Worm (Caenorhabditis elegans) whole organism, early embryonic: ENCODE results near the gene lat-2.

Source experiments
- B0310.2 ChIP-seq: sonication (generic microtip); optimal IDR thresholded peaks from 2 replicates; lab custom pipeline; 2016; ENCODE audit warnings: mild to moderate bottlenecking, missing genetic modification characterization, missing compliant biosample characterization
- F13C5.2 ChIP-seq: sonication (generic microtip); optimal IDR thresholded peaks from 2 replicates; lab custom pipeline; 2017; ENCODE audit warnings: mild to moderate bottlenecking, missing genetic modification characterization, inconsistent platforms, missing compliant biosample characterization
- aly-1 ChIP-seq: sonication (generic microtip); optimal IDR thresholded peaks from 2 replicates; lab custom pipeline; 2016; ENCODE audit warnings: missing genetic modification characterization, missing compliant biosample characterization
- ama-1 ChIP-seq: fragments of 150-350 bp; optimal IDR thresholded peaks from 2 replicates; lab custom pipeline; 2014
- ceh-13 ChIP-seq: fragments of 200-800 bp; sonication (Bioruptor generic); optimal IDR thresholded peaks from 2 replicates; lab custom pipeline; 2018; ENCODE audit warnings: mild to moderate bottlenecking, missing genetic modification characterization, missing compliant biosample characterization
- ceh-36 ChIP-seq: sonication (generic microtip); optimal IDR thresholded peaks from 2 replicates; lab custom pipeline; 2016; ENCODE audit warnings: missing genetic modification characterization, inconsistent platforms, missing compliant biosample characterization
- ets-7 ChIP-seq: sonication (generic microtip); optimal IDR thresholded peaks from 2 replicates; lab custom pipeline; 2016; ENCODE audit warnings: missing genotype, missing genetic modification characterization, missing compliant biosample characterization
- flt-1 ChIP-seq: fragments of 200-800 bp; sonication (Bioruptor generic); IDR thresholded peaks from 2 replicates; pipeline ENCODE4 v1.3.6; 2022; ENCODE audit warnings: missing genetic modification characterization, missing compliant biosample characterization
- hmbx-1 ChIP-seq: sonication (generic microtip); optimal IDR thresholded peaks from 2 replicates; lab custom pipeline; 2016; ENCODE audit warnings: mild to moderate bottlenecking, missing genetic modification characterization, missing compliant biosample characterization
- hmg-4 ChIP-seq: fragments of 200-800 bp; sonication (Bioruptor generic); optimal IDR thresholded peaks from 2 replicates; lab custom pipeline; 2018; ENCODE audit warnings: mild to moderate bottlenecking, missing genetic modification characterization, missing compliant biosample characterization
- hnd-1 ChIP-seq: sonication (generic microtip); optimal IDR thresholded peaks from 2 replicates; lab custom pipeline; 2016; ENCODE audit warnings: missing genetic modification characterization, missing compliant biosample characterization
- pes-1 ChIP-seq: fragments of 200-800 bp; sonication (Bioruptor generic); IDR thresholded peaks from 2 replicates; pipeline ENCODE4 v1.3.6; 2022; ENCODE audit warnings: missing genetic modification reagents, missing genetic modification characterization, missing compliant biosample characterization
- scrt-1 ChIP-seq: fragments of 200-800 bp; sonication (Bioruptor generic); IDR thresholded peaks from 2 replicates; pipeline ENCODE4 v1.3.6; 2022; ENCODE audit warnings: missing genetic modification characterization, missing compliant biosample characterization
- sea-1 ChIP-seq: fragments of 200-800 bp; sonication (Bioruptor generic); conservative IDR thresholded peaks from 2 replicates; pipeline ENCODE4 v1.3.6; 2022; ENCODE audit warnings: missing genetic modification characterization, missing compliant biosample characterization
- tbx-11 ChIP-seq: fragments of 200-800 bp; sonication (Bioruptor generic); IDR thresholded peaks from 2 replicates; pipeline ENCODE4 v1.3.6; 2022; ENCODE audit warnings: missing genetic modification characterization, missing compliant biosample characterization
- tbx-37 ChIP-seq: fragments of 200-800 bp; sonication (Bioruptor generic); conservative IDR thresholded peaks from 2 replicates; pipeline ENCODE4 v1.3.6; 2022; ENCODE audit warnings: missing genetic modification reagents, missing genetic modification characterization, missing compliant biosample characterization
- tra-4 ChIP-seq: sonication (generic microtip); optimal IDR thresholded peaks from 2 replicates; lab custom pipeline; 2017; ENCODE audit warnings: missing genetic modification characterization, missing compliant biosample characterization

The lat-2 gene

DNA sequence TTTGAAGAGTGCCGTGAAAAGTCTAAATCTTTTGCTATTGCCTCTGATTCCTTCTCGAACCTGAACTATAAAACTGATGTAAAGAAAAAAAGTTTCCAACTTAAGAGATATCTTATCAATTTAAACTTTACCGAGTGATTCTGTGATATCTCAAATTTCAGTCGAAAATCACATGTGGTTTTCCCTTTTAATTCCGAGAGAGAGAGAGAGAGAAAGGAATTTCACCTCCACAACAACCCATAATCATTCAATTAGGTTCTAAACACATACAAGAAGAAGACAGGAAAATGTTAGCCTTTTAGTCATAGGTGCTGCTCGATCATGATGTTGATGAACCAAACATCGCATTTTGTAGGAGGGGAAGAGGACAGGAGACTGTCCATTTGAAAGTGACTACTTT lies 32.2 kb downstream of the lat-2 start:
- no peak for TF ChIP-seq sea-1 (GFP tag; lab: Robert Waterston, UW)
- no peak for TF ChIP-seq ets-7
- no peak for TF ChIP-seq ama-1 (lab: Kevin White, UChicago)
- TF ChIP-seq F13C5.2 (tag; lab: Kevin White, UChicago), result no peak
- no peak for TF ChIP-seq pes-1 (GFP tag; lab: Robert Waterston, UW)
- no peak for TF ChIP-seq hnd-1 (tag; lab: Kevin White, UChicago)
- TF ChIP-seq ceh-13 (GFP tag; lab: Kevin White, UChicago), result no peak
- no peak for TF ChIP-seq hmg-4 (GFP tag; lab: Kevin White, UChicago)
- TF ChIP-seq B0310.2 (tag; lab: Kevin White, UChicago), result no peak
- no peak for TF ChIP-seq tbx-11 (GFP tag; lab: Robert Waterston, UW)

DNA sequence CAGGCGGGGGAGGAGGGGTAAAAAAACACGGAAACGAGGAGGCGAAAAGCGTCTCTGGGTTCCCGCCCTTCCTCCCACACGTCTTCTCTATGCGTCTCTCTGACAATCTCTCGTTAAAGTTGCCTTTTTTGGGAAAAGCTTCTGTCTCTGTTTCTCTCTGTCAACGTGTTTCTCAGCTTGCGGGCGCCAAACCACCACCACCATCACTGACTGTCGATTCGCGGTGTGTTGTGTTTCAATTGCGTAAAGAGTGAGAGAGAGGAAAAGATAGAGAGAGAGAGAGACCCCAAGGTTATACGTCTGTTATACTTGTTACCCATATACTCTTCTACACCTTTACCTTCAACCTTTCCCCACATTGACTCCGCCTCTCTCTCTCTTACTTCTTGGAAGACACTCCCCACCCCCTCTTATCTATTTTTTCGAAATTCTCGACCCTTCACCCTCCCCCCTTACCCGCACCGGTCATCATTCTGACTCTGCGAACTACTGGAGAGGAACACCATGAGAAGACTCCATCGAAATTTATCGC lies 33.7 kb downstream of the lat-2 start, which contains the start of gene mlt-7:
Gene mlt-7, plus strand, starts transcription at position 482 of the 532 bp plus-strand sequence.
- TF ChIP-seq hmg-4 (GFP tag; lab: Kevin White, UChicago), result no peak
- no peak for TF ChIP-seq scrt-1 (GFP tag; lab: Robert Waterston, UW)
- no peak for TF ChIP-seq pes-1 (GFP tag; lab: Robert Waterston, UW)
- TF ChIP-seq ceh-13 (GFP tag; lab: Kevin White, UChicago), result no peak
- no peak for TF ChIP-seq aly-1 (tag; lab: Kevin White, UChicago)
- TF ChIP-seq hmbx-1 (tag; lab: Kevin White, UChicago), result no peak
- TF ChIP-seq sea-1 (GFP tag; lab: Robert Waterston, UW), result no peak
- TF ChIP-seq B0310.2 (tag; lab: Kevin White, UChicago), result no peak
- TF ChIP-seq tra-4 (tag; lab: Kevin White, UChicago), result no peak
- TF ChIP-seq tbx-37 (GFP tag; lab: Robert Waterston, UW), result no peak

DNA sequence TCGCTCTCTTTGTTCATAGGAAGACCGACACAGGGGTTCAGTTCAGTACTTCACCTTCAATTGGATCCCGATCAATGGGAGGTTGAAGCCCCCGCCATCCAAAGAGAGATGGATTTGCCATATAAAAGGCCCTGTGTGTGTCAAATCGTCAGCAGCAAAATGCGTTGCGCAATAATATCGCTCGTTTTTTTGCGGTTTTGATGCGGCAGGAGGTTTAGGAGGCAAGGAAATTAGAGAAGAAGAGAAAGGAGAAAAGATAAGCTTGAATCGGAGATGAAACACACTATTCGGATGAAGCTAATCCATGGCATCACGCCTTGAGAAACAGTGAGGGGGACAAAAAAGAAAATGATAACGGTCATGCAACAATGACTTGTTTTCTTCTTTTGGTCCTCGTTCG lies 35.6 kb downstream of the lat-2 start:
- no peak for TF ChIP-seq ceh-36 (tag; lab: Kevin White, UChicago)
- no peak for TF ChIP-seq hnd-1 (tag; lab: Kevin White, UChicago)
- TF ChIP-seq tbx-37 (GFP tag; lab: Robert Waterston, UW), result no peak
- no peak for TF ChIP-seq ceh-13 (GFP tag; lab: Kevin White, UChicago)
- TF ChIP-seq tra-4 (tag; lab: Kevin White, UChicago), result no peak
- no peak for TF ChIP-seq ama-1 (lab: Kevin White, UChicago)
- TF ChIP-seq sea-1 (GFP tag; lab: Robert Waterston, UW), result no peak
- no peak for TF ChIP-seq tbx-11 (GFP tag; lab: Robert Waterston, UW)
- TF ChIP-seq F13C5.2 (tag; lab: Kevin White, UChicago), result no peak
- no peak for TF ChIP-seq hmg-4 (GFP tag; lab: Kevin White, UChicago)
- TF ChIP-seq scrt-1 (GFP tag; lab: Robert Waterston, UW), result no peak
- TF ChIP-seq hmbx-1 (tag; lab: Kevin White, UChicago), result no peak
- TF ChIP-seq flt-1 (GFP tag; lab: Robert Waterston, UW), result no peak
- no peak for TF ChIP-seq aly-1 (tag; lab: Kevin White, UChicago)

DNA sequence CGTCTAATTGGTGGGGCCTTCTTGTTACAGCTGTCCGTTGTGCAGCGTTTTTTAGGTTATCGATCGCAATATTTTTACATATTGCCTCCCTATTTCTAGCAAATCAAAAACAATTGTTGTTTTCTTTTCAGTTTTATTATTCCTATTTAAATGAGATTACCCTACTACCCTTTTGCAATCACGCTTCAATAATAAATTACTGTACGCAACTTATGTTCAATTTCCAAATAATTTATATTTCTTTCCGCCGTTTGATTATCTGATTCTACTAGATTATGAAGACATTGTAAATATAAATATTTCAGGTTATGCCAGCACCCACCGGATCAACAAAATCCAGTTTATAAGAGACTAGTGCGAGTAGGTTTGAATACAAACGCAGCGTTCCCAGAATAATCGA lies 46.5 kb downstream of the lat-2 start, which contains the start of gene ZK430.5:
Gene ZK430.5, plus strand, starts transcription at position 301 of the 400 bp plus-strand sequence.
- no peak for TF ChIP-seq flt-1 (GFP tag; lab: Robert Waterston, UW)
- no peak for TF ChIP-seq scrt-1 (GFP tag; lab: Robert Waterston, UW)
- no peak for TF ChIP-seq ets-7
- TF ChIP-seq tbx-37 (GFP tag; lab: Robert Waterston, UW), result no peak
- TF ChIP-seq aly-1 (tag; lab: Kevin White, UChicago), result no peak
- no peak for TF ChIP-seq tbx-11 (GFP tag; lab: Robert Waterston, UW)
- TF ChIP-seq ceh-36 (tag; lab: Kevin White, UChicago), result no peak
- TF ChIP-seq ama-1 (lab: Kevin White, UChicago), result no peak
- no peak for TF ChIP-seq pes-1 (GFP tag; lab: Robert Waterston, UW)
- TF ChIP-seq sea-1 (GFP tag; lab: Robert Waterston, UW), result no peak
- TF ChIP-seq F13C5.2 (tag; lab: Kevin White, UChicago), result no peak
- TF ChIP-seq hmg-4 (GFP tag; lab: Kevin White, UChicago), result no peak

DNA sequence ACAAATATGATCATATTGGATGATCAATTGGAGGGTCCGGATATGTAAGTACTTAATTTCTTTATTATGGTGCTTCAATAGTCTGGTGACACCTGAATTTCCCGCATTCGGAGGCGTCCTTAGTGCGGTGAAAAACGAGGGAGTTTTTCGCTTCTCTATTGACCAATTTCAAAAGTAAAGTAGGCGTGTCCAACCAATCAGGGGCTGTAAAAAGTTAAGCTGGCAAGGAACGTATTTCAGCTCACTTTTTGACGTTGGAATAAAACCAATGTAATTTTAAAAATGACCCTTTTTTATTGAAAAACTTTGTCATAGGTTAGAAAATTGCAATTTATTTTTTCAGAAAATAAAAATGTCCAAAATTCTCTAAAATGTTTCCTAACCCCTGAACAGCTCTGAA lies 50.8 kb downstream of the lat-2 start:
- TF ChIP-seq ama-1 (lab: Kevin White, UChicago) (no peak), pes-1 (GFP tag; lab: Robert Waterston, UW) (no peak), sea-1 (GFP tag; lab: Robert Waterston, UW) (no peak), hmbx-1 (tag; lab: Kevin White, UChicago) (no peak), ceh-13 (GFP tag; lab: Kevin White, UChicago) (no peak), tbx-11 (GFP tag; lab: Robert Waterston, UW) (no peak), scrt-1 (GFP tag; lab: Robert Waterston, UW) (no peak), tbx-37 (GFP tag; lab: Robert Waterston, UW) (no peak), B0310.2 (tag; lab: Kevin White, UChicago) (no peak), ets-7 (no peak), ceh-36 (tag; lab: Kevin White, UChicago) (no peak), hmg-4 (GFP tag; lab: Kevin White, UChicago) (no peak), aly-1 (tag; lab: Kevin White, UChicago) (no peak), hnd-1 (tag; lab: Kevin White, UChicago) (no peak), flt-1 (GFP tag; lab: Robert Waterston, UW) (no peak), F13C5.2 (tag; lab: Kevin White, UChicago) (no peak), tra-4 (tag; lab: Kevin White, UChicago) (no peak)

DNA sequence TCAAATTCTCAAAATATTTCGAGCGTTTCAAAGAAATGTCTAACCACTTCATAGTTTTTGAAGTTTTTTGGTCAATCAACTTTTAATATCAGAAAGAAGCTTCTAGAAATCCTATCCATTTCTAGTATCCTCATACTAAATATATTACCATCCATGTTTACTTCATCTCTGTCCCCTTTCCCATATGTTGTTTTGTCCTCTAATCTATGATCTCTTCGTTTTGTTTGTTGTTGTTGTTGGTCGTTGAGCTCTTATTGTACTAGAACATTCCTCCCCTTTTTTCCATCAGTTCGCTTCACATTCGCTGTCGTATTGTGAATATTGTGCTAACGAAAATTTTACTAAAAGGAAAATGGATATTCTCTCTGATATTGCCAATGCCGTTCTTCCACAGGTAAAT lies 58.5 kb downstream of the lat-2 start, which contains the start of gene sod-5:
Gene sod-5, plus strand, starts transcription at position 301 of the 400 bp plus-strand sequence.
- TF ChIP-seq hmg-4 (GFP tag; lab: Kevin White, UChicago) (no peak), pes-1 (GFP tag; lab: Robert Waterston, UW) (no peak), sea-1 (GFP tag; lab: Robert Waterston, UW) (no peak), tra-4 (tag; lab: Kevin White, UChicago) (no peak), B0310.2 (tag; lab: Kevin White, UChicago) (no peak), hnd-1 (tag; lab: Kevin White, UChicago) (no peak), tbx-37 (GFP tag; lab: Robert Waterston, UW) (no peak), flt-1 (GFP tag; lab: Robert Waterston, UW) (no peak), scrt-1 (GFP tag; lab: Robert Waterston, UW) (no peak)
